Worm (Caenorhabditis elegans) whole organism, young adult: Measurements from ENCODE around the gene M110.7.

Source experiments
- B0019.2 ChIP-seq: fragments of 200-800 bp; sonication (Bioruptor generic); conservative IDR thresholded peaks from 2 replicates; pipeline ENCODE4 v1.3.6; 2022; ENCODE audit warnings: missing genetic modification reagents, missing genetic modification characterization, missing compliant biosample characterization
- F52B5.7 ChIP-seq: sonication (generic microtip); optimal IDR thresholded peaks from 2 replicates; lab custom pipeline; 2016; ENCODE audit warnings: mild to moderate bottlenecking, missing genetic modification characterization, missing compliant biosample characterization
- F55B11.4 ChIP-seq: sonication (generic microtip); optimal IDR thresholded peaks from 2 replicates; lab custom pipeline; 2016; ENCODE audit warnings: missing compliant biosample characterization, missing genetic modification characterization, borderline replicate concordance; ENCODE audit not compliant: insufficient read depth
- Y67H2A.10 ChIP-seq: fragments of 200-800 bp; sonication (Bioruptor generic); conservative IDR thresholded peaks from 2 replicates; pipeline ENCODE4 v1.3.6; 2022; ENCODE audit warnings: missing genetic modification reagents, missing genetic modification characterization, missing compliant biosample characterization
- Y79H2A.3 ChIP-seq: fragments of 200-800 bp; sonication (Bioruptor generic); conservative IDR thresholded peaks from 2 replicates; pipeline ENCODE4 v1.3.6; 2022; ENCODE audit warnings: missing genetic modification reagents, missing genetic modification characterization, missing compliant biosample characterization
- aptf-2 ChIP-seq: fragments of 200-800 bp; sonication (Bioruptor generic); conservative IDR thresholded peaks from 2 replicates; pipeline ENCODE4 v1.3.6; 2022; ENCODE audit warnings: missing genetic modification reagents, missing genetic modification characterization, missing compliant biosample characterization
- aptf-3 ChIP-seq: fragments of 200-800 bp; sonication (Bioruptor generic); IDR thresholded peaks from 2 replicates; pipeline ENCODE4 v1.3.6; 2022; ENCODE audit warnings: missing genetic modification characterization, missing compliant biosample characterization
- athp-1 ChIP-seq: sonication (generic microtip); optimal IDR thresholded peaks from 2 replicates; lab custom pipeline; 2017; ENCODE audit warnings: mild to moderate bottlenecking, missing genetic modification characterization, missing compliant biosample characterization
- attf-6 ChIP-seq: fragments of 200-800 bp; sonication (Bioruptor generic); IDR thresholded peaks from 2 replicates; pipeline ENCODE4 v1.3.6; 2022; ENCODE audit warnings: missing genetic modification reagents, missing genetic modification characterization, missing compliant biosample characterization
- ceh-100 ChIP-seq: fragments of 200-800 bp; sonication (Bioruptor generic); IDR thresholded peaks from 2 replicates; pipeline ENCODE4 v1.3.6; 2022; ENCODE audit warnings: missing genetic modification reagents, missing genetic modification characterization, missing compliant biosample characterization
- ceh-58 ChIP-seq: fragments of 200-800 bp; sonication (Bioruptor generic); IDR thresholded peaks from 2 replicates; pipeline ENCODE4 v1.3.6; 2022; ENCODE audit warnings: missing genetic modification characterization, missing compliant biosample characterization
- die-1 ChIP-seq: sonication (generic microtip); optimal IDR thresholded peaks from 2 replicates; lab custom pipeline; 2016; ENCODE audit warnings: missing genotype, mild to moderate bottlenecking, missing genetic modification characterization, missing compliant biosample characterization
- egl-44 ChIP-seq: fragments of 200-800 bp; sonication (Bioruptor generic); IDR thresholded peaks from 2 replicates; pipeline ENCODE4 v1.3.6; 2022; ENCODE audit warnings: missing genetic modification reagents, missing genetic modification characterization, missing compliant biosample characterization
- ets-4 ChIP-seq: fragments of 200-800 bp; sonication (Bioruptor generic); optimal IDR thresholded peaks from 2 replicates; lab custom pipeline; 2018; ENCODE audit warnings: mild to moderate bottlenecking, missing genetic modification characterization, missing compliant biosample characterization
- hlh-26 ChIP-seq: fragments of 200-800 bp; sonication (Bioruptor generic); conservative IDR thresholded peaks from 2 replicates; pipeline ENCODE4 v1.3.6; 2022; ENCODE audit warnings: missing genetic modification reagents, missing genetic modification characterization, missing compliant biosample characterization
- hrde-1 ChIP-seq: sonication (generic microtip); optimal IDR thresholded peaks from 2 replicates; lab custom pipeline; 2016; ENCODE audit warnings: missing genetic modification characterization, mild to moderate bottlenecking, missing compliant biosample characterization, moderate library complexity, missing genotype, missing genetic modification reagents, borderline replicate concordance
- lag-1 ChIP-seq: fragments of 200-800 bp; sonication (Bioruptor generic); IDR thresholded peaks from 2 replicates; pipeline ENCODE4 v1.3.6; 2022; ENCODE audit warnings: missing genetic modification reagents, missing genetic modification characterization, missing compliant biosample characterization
- let-607 ChIP-seq, 2 experiments: fragments of 200-800 bp in 1 of 2; sonication (Bioruptor generic) in 1 of 2; sonication (generic microtip) in 1 of 2; optimal IDR thresholded peaks; 2 replicates each; lab custom pipeline; 2016 to 2018; ENCODE audit warnings: mild to moderate bottlenecking in 2 of 2, missing compliant biosample characterization in 2 of 2, missing genetic modification characterization in 2 of 2, moderate library complexity in 2 of 2, missing genotype in 1 of 2
- lin-35 ChIP-seq, 3 experiments: fragments of 150-350 bp in 2 of 3; sonication (generic microtip) in 1 of 3; optimal IDR thresholded peaks; 2 replicates each; lab custom pipeline; 2014 to 2018; ENCODE audit warnings: missing biosample characterization in 3 of 3, missing genetic modification characterization in 3 of 3, missing genetic modification reagents in 3 of 3
- madf-3 ChIP-seq: fragments of 200-800 bp; sonication (Bioruptor generic); IDR thresholded peaks from 2 replicates; pipeline ENCODE4 v1.3.6; 2022; ENCODE audit warnings: missing genetic modification reagents, missing genetic modification characterization, missing compliant biosample characterization
- madf-6 ChIP-seq: fragments of 200-800 bp; sonication (Bioruptor generic); IDR thresholded peaks from 2 replicates; pipeline ENCODE4 v1.3.6; 2022; ENCODE audit warnings: missing genetic modification reagents, missing genetic modification characterization, missing compliant biosample characterization
- nfya-1 ChIP-seq: sonication (generic microtip); optimal IDR thresholded peaks from 2 replicates; lab custom pipeline; 2017; ENCODE audit warnings: antibody characterized with exemption, missing compliant biosample characterization, missing genetic modification characterization, borderline replicate concordance; ENCODE audit not compliant: insufficient read depth
- nfya-2 ChIP-seq: fragments of 200-800 bp; sonication (Bioruptor generic); IDR thresholded peaks from 2 replicates; pipeline ENCODE4 v1.3.6; 2022; ENCODE audit warnings: missing genetic modification reagents, missing genetic modification characterization, missing compliant biosample characterization
- nhr-179 ChIP-seq: sonication (generic microtip); optimal IDR thresholded peaks from 2 replicates; lab custom pipeline; 2016; ENCODE audit warnings: mild to moderate bottlenecking, missing genetic modification characterization, missing compliant biosample characterization
- nhr-80 ChIP-seq: sonication (generic microtip); optimal IDR thresholded peaks from 2 replicates; lab custom pipeline; 2016; ENCODE audit warnings: missing genetic modification characterization, missing compliant biosample characterization
- pha-4 ChIP-seq: fragments of 150-350 bp; sonication (generic microtip); optimal IDR thresholded peaks from 2 replicates; lab custom pipeline; 2014; ENCODE audit warnings: missing biosample characterization, missing genetic modification reagents, missing genetic modification characterization
- rpc-1 ChIP-seq, 2 experiments: fragments of 150-350 bp in 1 of 2; sonication (generic microtip) in 1 of 2; optimal IDR thresholded peaks; 2 replicates each; lab custom pipeline; 2014 to 2018; ENCODE audit warnings: missing biosample characterization in 1 of 2, missing genetic modification characterization in 1 of 2, missing genetic modification reagents in 1 of 2, missing genotype in 1 of 2
- sdz-38 ChIP-seq: sonication (generic microtip); optimal IDR thresholded peaks from 2 replicates; lab custom pipeline; 2016; ENCODE audit warnings: missing genotype, missing genetic modification characterization, missing compliant biosample characterization
- snpc-1.1 ChIP-seq: sonication (generic microtip); optimal IDR thresholded peaks from 2 replicates; lab custom pipeline; 2017; ENCODE audit warnings: missing genetic modification characterization, mild to moderate bottlenecking, missing compliant biosample characterization, antibody characterized with exemption, moderate library complexity, missing genotype, missing genetic modification reagents; ENCODE audit not compliant: insufficient read depth
- unc-62 ChIP-seq: fragments of 150-350 bp; optimal IDR thresholded peaks from 2 replicates; lab custom pipeline; 2014; ENCODE audit warnings: missing biosample characterization, missing genetic modification reagents, missing genetic modification characterization
- xnd-1 ChIP-seq: sonication (generic microtip); optimal IDR thresholded peaks from 2 replicates; lab custom pipeline; 2016; ENCODE audit warnings: missing genotype, missing genetic modification reagents, missing genetic modification characterization, missing compliant biosample characterization
- zim-3 ChIP-seq: sonication (generic microtip); optimal IDR thresholded peaks from 2 replicates; lab custom pipeline; 2017; ENCODE audit warnings: mild to moderate bottlenecking, missing genetic modification characterization, moderate library complexity, missing compliant biosample characterization
- ztf-22 ChIP-seq: fragments of 200-800 bp; sonication (Bioruptor generic); optimal IDR thresholded peaks from 2 replicates; lab custom pipeline; 2018; ENCODE audit warnings: mild to moderate bottlenecking, missing genetic modification characterization, moderate library complexity, missing compliant biosample characterization
- ztf-26 ChIP-seq: sonication (generic microtip); optimal IDR thresholded peaks from 2 replicates; lab custom pipeline; 2017; ENCODE audit warnings: missing genetic modification characterization, missing compliant biosample characterization

M110.7 gene

DNA sequence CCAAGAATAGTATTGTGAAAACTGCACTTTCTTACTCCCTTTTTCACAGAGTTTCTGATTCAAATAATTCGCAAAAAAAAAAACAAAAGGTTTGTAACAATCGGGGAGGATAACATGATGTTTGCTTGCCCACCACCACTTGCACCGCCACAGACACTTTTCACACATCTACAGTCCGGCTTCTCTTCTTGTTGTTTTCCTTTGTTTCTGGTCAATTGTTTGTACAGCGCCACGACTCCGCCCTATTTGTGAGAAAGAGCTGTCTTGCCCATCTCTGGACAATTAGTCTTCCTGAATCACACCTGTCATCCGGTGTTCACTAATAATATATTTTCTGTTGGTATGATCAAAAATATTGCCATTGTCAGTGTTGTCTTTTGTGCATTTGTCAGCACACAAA, 1.6 kb upstream of the M110.7 start, which contains the start of gene M110.9:
M110.9 (plus strand) TSS at position 301 of the 400 bp plus-strand sequence.
- no peak for TF ChIP-seq lag-1 (GFP tag; lab: Robert Waterston, UW)
- TF ChIP-seq madf-3 (GFP tag; lab: Robert Waterston, UW): 0 out of 2 replicates have a peak, but pooled peaks have one; percentile 27
- TF ChIP-seq F55B11.4: no peak
- no peak for TF ChIP-seq nfya-2 (GFP tag; lab: Robert Waterston, UW)
- TF ChIP-seq hrde-1 (tag; lab: Kevin White, UChicago): no peak
- TF ChIP-seq athp-1 (tag; lab: Kevin White, UChicago): no peak

DNA sequence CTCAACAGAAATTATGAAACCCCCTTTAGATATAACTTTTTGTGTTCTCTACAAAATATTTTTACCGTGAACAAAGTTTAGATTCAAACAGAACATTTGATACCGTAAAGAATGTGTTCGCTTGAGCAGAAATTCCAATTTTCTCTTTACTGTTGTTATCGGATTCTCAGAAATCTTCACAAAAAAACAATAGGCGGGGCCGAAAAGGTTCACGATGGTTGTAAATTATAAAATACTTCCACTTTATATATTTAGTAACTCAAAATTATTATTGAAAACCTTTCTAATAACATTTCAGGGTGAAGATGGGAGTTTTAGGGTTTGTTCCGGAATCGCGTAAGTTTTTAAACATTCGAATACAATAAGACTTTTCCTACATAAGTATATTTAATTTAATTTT, 5.6 kb downstream of the M110.7 start, which contains the start of gene nlp-5:
nlp-5 (plus strand) TSS at position 301 of the 400 bp plus-strand sequence.
- TF ChIP-seq F52B5.7 (tag; lab: Kevin White, UChicago) (no peak), aptf-2 (GFP tag; lab: Robert Waterston, UW) (no peak), madf-6 (GFP tag; lab: Robert Waterston, UW) (no peak), aptf-3 (GFP tag; lab: Robert Waterston, UW) (no peak), ets-4 (GFP tag; lab: Kevin White, UChicago) (no peak), attf-6 (GFP tag; lab: Robert Waterston, UW) (no peak), sdz-38 (tag; lab: Kevin White, UChicago) (no peak), ztf-22 (GFP tag; lab: Kevin White, UChicago) (no peak), athp-1 (tag; lab: Kevin White, UChicago) (no peak), snpc-1.1 (tag; lab: Kevin White, UChicago) (no peak), ceh-58 (GFP tag; lab: Robert Waterston, UW) (no peak), egl-44 (GFP tag; lab: Robert Waterston, UW) (no peak), Y79H2A.3 (no peak), ceh-100 (no peak), xnd-1 (no peak), zim-3 (tag; lab: Kevin White, UChicago) (no peak), let-607 (tag; optimal IDR thresholded peaks at IDR 0.05; lab: Kevin White, UChicago) (no peak)

DNA sequence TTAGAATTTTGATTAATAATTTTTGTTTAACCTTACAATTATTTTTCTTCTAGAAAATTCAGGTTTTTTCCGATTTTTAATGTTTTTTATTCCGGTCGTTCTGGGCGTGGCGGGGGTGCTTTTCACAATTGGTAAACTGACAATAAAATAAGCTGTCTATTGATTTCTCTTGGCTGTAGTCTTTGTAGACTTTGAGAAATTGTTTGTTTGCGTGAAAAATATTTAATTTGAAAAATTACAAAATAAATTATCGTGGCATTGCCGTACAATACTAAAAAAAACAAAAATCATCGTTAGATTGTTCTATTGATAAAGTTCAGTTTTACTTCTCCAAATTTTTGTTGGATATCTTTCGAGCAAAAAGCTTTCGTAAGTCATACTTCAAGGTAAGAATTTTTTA, 13.9 kb downstream of the M110.7 start, which contains the start of gene F35C11.3:
F35C11.3 (plus strand) TSS at position 301 of the 400 bp plus-strand sequence.
- TF ChIP-seq B0019.2 (no peak), lag-1 (GFP tag; lab: Robert Waterston, UW) (no peak), nfya-1 (tag; lab: Kevin White, UChicago) (no peak), Y67H2A.10 (GFP tag; lab: Robert Waterston, UW) (no peak), lin-35 (GFP tag; optimal IDR thresholded peaks at IDR 0.05; lab: Kevin White, UChicago) (no peak), attf-6 (GFP tag; lab: Robert Waterston, UW) (no peak), hlh-26 (GFP tag; lab: Robert Waterston, UW) (no peak), nhr-179 (tag; lab: Kevin White, UChicago) (no peak)
- TF ChIP-seq, all 124 proteins: peak for 0

DNA sequence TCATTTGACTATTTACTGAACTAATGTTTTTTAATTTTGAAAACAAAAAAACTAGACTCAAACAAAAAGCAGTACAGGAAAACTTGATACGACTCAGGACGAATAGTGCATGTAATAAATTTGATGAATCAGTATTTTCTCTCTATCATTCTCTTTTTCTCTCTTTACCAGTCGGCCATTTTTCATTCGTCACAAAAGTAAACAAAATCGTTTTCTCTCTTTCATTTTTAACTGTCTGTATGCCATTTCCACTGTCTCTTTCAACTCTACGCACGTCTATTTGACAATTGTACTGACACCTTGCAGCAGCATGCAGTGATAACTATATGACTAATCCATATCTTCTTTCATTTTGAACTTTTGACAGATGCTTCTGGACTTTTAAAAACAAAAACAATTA, 16.2 kb downstream of the M110.7 start, which contains the start of the genes F35C11.2 and F35C11.4:
F35C11.2 (minus strand) TSS at position 90 of the 400 bp plus-strand sequence.
F35C11.4 (plus strand) TSS at position 260 of the 400 bp plus-strand sequence.
- no peak for TF ChIP-seq ztf-26 (tag; lab: Kevin White, UChicago)
- TF ChIP-seq pha-4 (tag; lab: Kevin White, UChicago): peak; percentile 16
- peak; percentile 89 for TF ChIP-seq nhr-80 (tag; lab: Kevin White, UChicago)
- TF ChIP-seq unc-62 (GFP tag; lab: Kevin White, UChicago): peak; percentile 77
- peak in 1 of 2 experiments; percentile 9 for TF ChIP-seq let-607 (tag; optimal IDR thresholded peaks at IDR 0.05; lab: Kevin White, UChicago)
- no peak for TF ChIP-seq die-1 (tag; lab: Kevin White, UChicago)
- no peak for TF ChIP-seq rpc-1 (optimal IDR thresholded peaks at IDR 0.05; lab: Kevin White, UChicago)
- TF ChIP-seq rpc-1 (tag; optimal IDR thresholded peaks at IDR 0.05; lab: Kevin White, UChicago): no peak
